Worm (Caenorhabditis elegans) whole organism, young adult: ENCODE measurements around the gene F40G12.10.
A peak's percentile ranks its signal among the peaks of the same experiment; 100 is the strongest.

Experiments
- B0261.1 ChIP-seq: sonication (generic microtip); optimal IDR thresholded peaks from 2 replicates; lab custom pipeline; 2016; ENCODE audit warnings: mild to moderate bottlenecking, missing genetic modification characterization, moderate library complexity, missing compliant biosample characterization
- C17E4.6 ChIP-seq: fragments of 200-800 bp; sonication (Bioruptor generic); IDR thresholded peaks from 2 replicates; pipeline ENCODE4 v1.3.6; 2022; ENCODE audit warnings: missing genetic modification reagents, missing genetic modification characterization, missing compliant biosample characterization
- D2030.7 ChIP-seq: fragments of 200-800 bp; sonication (Bioruptor generic); IDR thresholded peaks from 2 replicates; pipeline ENCODE4 v1.3.6; 2022; ENCODE audit warnings: missing genetic modification reagents, missing genetic modification characterization, missing compliant biosample characterization
- F33H1.4 ChIP-seq: fragments of 200-800 bp; sonication (Bioruptor generic); IDR thresholded peaks from 2 replicates; pipeline ENCODE4 v1.3.6; 2022; ENCODE audit warnings: missing genetic modification reagents, missing genetic modification characterization, missing compliant biosample characterization
- F37B4.10 ChIP-seq: fragments of 200-800 bp; sonication (Bioruptor generic); IDR thresholded peaks from 2 replicates; pipeline ENCODE4 v1.3.6; 2022; ENCODE audit warnings: missing genetic modification characterization, missing compliant biosample characterization
- F39B2.1 ChIP-seq: fragments of 200-800 bp; sonication (Bioruptor generic); IDR thresholded peaks from 2 replicates; pipeline ENCODE4 v1.3.6; 2022; ENCODE audit warnings: missing genetic modification reagents, missing genetic modification characterization, missing compliant biosample characterization
- F55B11.4 ChIP-seq: sonication (generic microtip); optimal IDR thresholded peaks from 2 replicates; lab custom pipeline; 2016; ENCODE audit warnings: missing compliant biosample characterization, missing genetic modification characterization, borderline replicate concordance; ENCODE audit not compliant: insufficient read depth
- K11D2.4 ChIP-seq: fragments of 200-800 bp; sonication (Bioruptor generic); IDR thresholded peaks from 2 replicates; pipeline ENCODE4 v1.3.6; 2022; ENCODE audit warnings: missing genetic modification reagents, missing genetic modification characterization, missing compliant biosample characterization
- Y53F4B.3 ChIP-seq: fragments of 200-800 bp; sonication (Bioruptor generic); IDR thresholded peaks from 2 replicates; pipeline ENCODE4 v1.3.6; 2022; ENCODE audit warnings: missing genetic modification reagents, missing genetic modification characterization, missing compliant biosample characterization
- Y53G8AR.9 ChIP-seq: fragments of 200-800 bp; sonication (Bioruptor generic); conservative IDR thresholded peaks from 2 replicates; pipeline ENCODE4 v1.3.6; 2022; ENCODE audit warnings: missing genetic modification reagents, missing genetic modification characterization, missing compliant biosample characterization
- Y56A3A.18 ChIP-seq: fragments of 200-800 bp; sonication (Bioruptor generic); IDR thresholded peaks from 2 replicates; pipeline ENCODE4 v1.3.6; 2022; ENCODE audit warnings: missing genetic modification reagents, missing genetic modification characterization, missing compliant biosample characterization
- Y67H2A.10 ChIP-seq: fragments of 200-800 bp; sonication (Bioruptor generic); conservative IDR thresholded peaks from 2 replicates; pipeline ENCODE4 v1.3.6; 2022; ENCODE audit warnings: missing genetic modification reagents, missing genetic modification characterization, missing compliant biosample characterization
- Y79H2A.3 ChIP-seq: fragments of 200-800 bp; sonication (Bioruptor generic); conservative IDR thresholded peaks from 2 replicates; pipeline ENCODE4 v1.3.6; 2022; ENCODE audit warnings: missing genetic modification reagents, missing genetic modification characterization, missing compliant biosample characterization
- Y95B8A.8 ChIP-seq: fragments of 200-800 bp; sonication (Bioruptor generic); IDR thresholded peaks from 2 replicates; pipeline ENCODE4 v1.3.6; 2022; ENCODE audit warnings: missing genetic modification reagents, missing genetic modification characterization, missing compliant biosample characterization
- attf-3 ChIP-seq: fragments of 200-800 bp; sonication (Bioruptor generic); conservative IDR thresholded peaks from 2 replicates; pipeline ENCODE4 v1.3.6; 2022; ENCODE audit warnings: missing genetic modification reagents, missing genetic modification characterization, missing compliant biosample characterization
- attf-6 ChIP-seq: fragments of 200-800 bp; sonication (Bioruptor generic); IDR thresholded peaks from 2 replicates; pipeline ENCODE4 v1.3.6; 2022; ENCODE audit warnings: missing genetic modification reagents, missing genetic modification characterization, missing compliant biosample characterization
- bed-1 ChIP-seq: fragments of 200-800 bp; sonication (Bioruptor generic); IDR thresholded peaks from 2 replicates; pipeline ENCODE4 v1.3.6; 2022; ENCODE audit warnings: missing genetic modification reagents, missing genetic modification characterization, missing compliant biosample characterization
- bed-2 ChIP-seq: fragments of 200-800 bp; sonication (Bioruptor generic); IDR thresholded peaks from 2 replicates; pipeline ENCODE4 v1.3.6; 2022; ENCODE audit warnings: missing genetic modification reagents, missing genetic modification characterization, missing compliant biosample characterization
- cebp-2 ChIP-seq: fragments of 200-800 bp; sonication (Bioruptor generic); IDR thresholded peaks from 2 replicates; pipeline ENCODE4 v1.3.6; 2022; ENCODE audit warnings: missing genetic modification characterization, missing compliant biosample characterization
- ceh-100 ChIP-seq: fragments of 200-800 bp; sonication (Bioruptor generic); IDR thresholded peaks from 2 replicates; pipeline ENCODE4 v1.3.6; 2022; ENCODE audit warnings: missing genetic modification reagents, missing genetic modification characterization, missing compliant biosample characterization
- ceh-40 ChIP-seq: fragments of 200-800 bp; sonication (Bioruptor generic); IDR thresholded peaks from 2 replicates; pipeline ENCODE4 v1.3.6; 2022; ENCODE audit warnings: missing genetic modification characterization, missing compliant biosample characterization
- ceh-58 ChIP-seq: fragments of 200-800 bp; sonication (Bioruptor generic); IDR thresholded peaks from 2 replicates; pipeline ENCODE4 v1.3.6; 2022; ENCODE audit warnings: missing genetic modification characterization, missing compliant biosample characterization
- dox-1 ChIP-seq: fragments of 200-800 bp; sonication (Bioruptor generic); IDR thresholded peaks from 2 replicates; pipeline ENCODE4 v1.3.6; 2022; ENCODE audit warnings: missing genetic modification reagents, missing genetic modification characterization, missing compliant biosample characterization
- egl-18 ChIP-seq: fragments of 200-800 bp; sonication (Bioruptor generic); IDR thresholded peaks from 2 replicates; pipeline ENCODE4 v1.3.6; 2022; ENCODE audit warnings: missing genetic modification reagents, missing genetic modification characterization, missing compliant biosample characterization
- egl-44 ChIP-seq: fragments of 200-800 bp; sonication (Bioruptor generic); IDR thresholded peaks from 2 replicates; pipeline ENCODE4 v1.3.6; 2022; ENCODE audit warnings: missing genetic modification reagents, missing genetic modification characterization, missing compliant biosample characterization
- egrh-3 ChIP-seq: fragments of 200-800 bp; sonication (Bioruptor generic); IDR thresholded peaks from 2 replicates; pipeline ENCODE4 v1.3.6; 2022; ENCODE audit warnings: missing genetic modification reagents, missing genetic modification characterization, missing compliant biosample characterization
- ekl-4 ChIP-seq: fragments of 200-800 bp; sonication (Bioruptor generic); IDR thresholded peaks from 2 replicates; pipeline ENCODE4 v1.3.6; 2022; ENCODE audit warnings: missing genetic modification reagents, missing genetic modification characterization, missing compliant biosample characterization
- hmg-1.2 ChIP-seq: fragments of 200-800 bp; sonication (Bioruptor generic); IDR thresholded peaks from 2 replicates; pipeline ENCODE4 v1.3.6; 2022; ENCODE audit warnings: missing genetic modification reagents, missing genetic modification characterization, missing compliant biosample characterization
- hmg-20 ChIP-seq: fragments of 200-800 bp; sonication (Bioruptor generic); IDR thresholded peaks from 2 replicates; pipeline ENCODE4 v1.3.6; 2022; ENCODE audit warnings: missing genetic modification reagents, missing genetic modification characterization, missing compliant biosample characterization
- lin-26 ChIP-seq: fragments of 200-800 bp; sonication (Bioruptor generic); IDR thresholded peaks from 2 replicates; pipeline ENCODE4 v1.3.6; 2022; ENCODE audit warnings: missing genetic modification reagents, missing genetic modification characterization, missing compliant biosample characterization
- madf-6 ChIP-seq: fragments of 200-800 bp; sonication (Bioruptor generic); IDR thresholded peaks from 2 replicates; pipeline ENCODE4 v1.3.6; 2022; ENCODE audit warnings: missing genetic modification reagents, missing genetic modification characterization, missing compliant biosample characterization
- madf-8 ChIP-seq: fragments of 200-800 bp; sonication (Bioruptor generic); conservative IDR thresholded peaks from 2 replicates; pipeline ENCODE4 v1.3.6; 2022; ENCODE audit warnings: missing genetic modification reagents, missing genetic modification characterization, missing compliant biosample characterization
- mcd-1 ChIP-seq: fragments of 200-800 bp; sonication (Bioruptor generic); IDR thresholded peaks from 2 replicates; pipeline ENCODE4 v1.3.6; 2022; ENCODE audit warnings: missing genetic modification reagents, missing genetic modification characterization, missing compliant biosample characterization
- nfyb-1 ChIP-seq: fragments of 200-800 bp; sonication (Bioruptor generic); IDR thresholded peaks from 2 replicates; pipeline ENCODE4 v1.3.6; 2022; ENCODE audit warnings: missing genetic modification reagents, missing genetic modification characterization, missing compliant biosample characterization
- nhr-90 ChIP-seq: sonication (generic microtip); optimal IDR thresholded peaks from 2 replicates; lab custom pipeline; 2016; ENCODE audit warnings: missing genotype, mild to moderate bottlenecking, missing genetic modification characterization, missing compliant biosample characterization
- pbrm-1 ChIP-seq: fragments of 200-800 bp; sonication (Bioruptor generic); IDR thresholded peaks from 2 replicates; pipeline ENCODE4 v1.3.6; 2022; ENCODE audit warnings: missing genetic modification reagents, missing genetic modification characterization, missing compliant biosample characterization
- rcor-1 ChIP-seq: fragments of 200-800 bp; sonication (Bioruptor generic); IDR thresholded peaks from 2 replicates; pipeline ENCODE4 v1.3.6; 2022; ENCODE audit warnings: missing genetic modification reagents, missing genetic modification characterization, missing compliant biosample characterization
- rpc-1 ChIP-seq, 2 experiments: fragments of 150-350 bp in 1 of 2; sonication (generic microtip) in 1 of 2; optimal IDR thresholded peaks; 2 replicates each; lab custom pipeline; 2014 to 2018; ENCODE audit warnings: missing biosample characterization in 1 of 2, missing genetic modification characterization in 1 of 2, missing genetic modification reagents in 1 of 2, missing genotype in 1 of 2
- sea-2 ChIP-seq: fragments of 200-800 bp; sonication (Bioruptor generic); IDR thresholded peaks from 2 replicates; pipeline ENCODE4 v1.3.6; 2022; ENCODE audit warnings: missing genetic modification characterization, missing compliant biosample characterization
- tbp1 ChIP-seq: fragments of 200-800 bp; sonication (Bioruptor generic); optimal IDR thresholded peaks from 2 replicates; lab custom pipeline; 2018; ENCODE audit warnings: mild to moderate bottlenecking, missing genetic modification characterization, missing compliant biosample characterization
- ztf-18 ChIP-seq: sonication (generic microtip); optimal IDR thresholded peaks from 2 replicates; lab custom pipeline; 2016; ENCODE audit warnings: missing genotype, mild to moderate bottlenecking, missing genetic modification characterization, missing compliant biosample characterization
- ztf-25 ChIP-seq: fragments of 200-800 bp; sonication (Bioruptor generic); IDR thresholded peaks from 2 replicates; pipeline ENCODE4 v1.3.6; 2022; ENCODE audit warnings: missing genetic modification reagents, missing genetic modification characterization, missing compliant biosample characterization
- ztf-28 ChIP-seq: fragments of 200-800 bp; sonication (Bioruptor generic); IDR thresholded peaks from 2 replicates; pipeline ENCODE4 v1.3.6; 2022; ENCODE audit warnings: missing genetic modification reagents, missing genetic modification characterization, missing compliant biosample characterization

Gene F40G12.10

DNA sequence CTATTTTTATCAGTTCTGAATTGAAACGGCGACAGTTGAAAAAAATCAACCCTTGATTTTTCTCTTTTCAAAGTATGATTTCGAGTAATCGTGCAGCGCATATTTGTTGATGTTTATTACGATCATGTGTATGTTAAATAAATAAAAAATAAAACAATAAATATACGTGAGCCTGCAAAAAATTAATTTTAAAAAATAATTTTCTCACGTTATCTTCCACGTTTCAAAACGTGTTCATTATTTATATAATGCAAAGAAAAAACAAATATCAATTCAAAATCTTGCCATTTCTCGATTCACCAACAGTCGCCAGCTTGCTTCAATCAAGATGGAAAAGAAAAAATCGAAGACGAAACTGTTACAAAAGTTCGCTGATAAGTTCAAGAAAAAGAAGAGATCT lies at the start of gene F40G12.10:
F40G12.10 (plus strand) TSS at position 301 of the 400 bp plus-strand sequence.
- TF ChIP-seq F55B11.4 (tag; lab: Kevin White, UChicago), result no peak

ce11 chrV:14235942-14236341 lies 47.4 kb upstream of the F40G12.10 start, which contains the start of gene ent-3:
ent-3 (minus strand) TSS chrV:14236042.
- TF ChIP-seq ztf-18 (tag; lab: Kevin White, UChicago), result no peak
- TF ChIP-seq, all 124 proteins: peak for 0

DNA sequence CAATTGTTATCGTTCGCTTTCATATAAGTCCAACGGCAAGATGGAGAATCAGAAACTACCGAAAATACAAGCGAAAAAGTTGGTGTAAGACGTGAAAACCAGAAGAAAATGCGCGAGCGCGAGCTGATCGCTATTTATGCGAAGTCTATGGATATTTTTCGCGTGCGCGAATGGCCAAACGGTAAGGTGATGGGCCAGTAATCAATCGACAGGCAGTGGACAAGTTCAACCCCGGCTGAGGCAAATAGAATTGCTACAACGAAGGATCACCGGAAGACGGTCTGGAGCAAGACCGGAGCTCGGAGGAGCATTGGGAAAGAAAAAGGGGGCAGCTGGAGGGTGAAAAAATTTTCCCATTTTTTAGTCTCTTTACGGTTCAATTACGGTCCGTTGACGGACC lies 45.9 kb upstream of the F40G12.10 start:
- peak; percentile 46 for TF ChIP-seq egrh-3 (GFP tag; lab: Robert Waterston, UW)
- peak; percentile 67; the same call in 1 of the 2 replicates for TF ChIP-seq ceh-100
- TF ChIP-seq ceh-58 (GFP tag; lab: Robert Waterston, UW), result peak; percentile 95
- TF ChIP-seq mcd-1 (GFP tag; lab: Robert Waterston, UW), result peak; percentile 61
- TF ChIP-seq Y53G8AR.9 (GFP tag; lab: Robert Waterston, UW), result peak; percentile 64; the same call in 1 of the 2 replicates
- TF ChIP-seq ekl-4 (GFP tag; lab: Robert Waterston, UW), result peak; percentile 78
- TF ChIP-seq B0261.1 (tag; lab: Kevin White, UChicago), result peak; percentile 52
- TF ChIP-seq Y79H2A.3 (GFP tag; lab: Robert Waterston, UW), result 0 out of 2 replicates have a peak, but pooled peaks have one; percentile 18
- peak; percentile 60; the same call in 1 of the 2 replicates for TF ChIP-seq hmg-20
- TF ChIP-seq Y95B8A.8, result peak; percentile 68; the same call in 1 of the 2 replicates
- peak; percentile 87 for TF ChIP-seq attf-6 (GFP tag; lab: Robert Waterston, UW)
- TF ChIP-seq egl-44 (GFP tag; lab: Robert Waterston, UW), result peak; percentile 91
- TF ChIP-seq dox-1 (GFP tag; lab: Robert Waterston, UW), result peak; percentile 87
- TF ChIP-seq F37B4.10 (GFP tag; lab: Robert Waterston, UW), result 0 out of 2 replicates have a peak, but pooled peaks have one; percentile 52
- TF ChIP-seq Y53F4B.3, result 0 out of 2 replicates have a peak, but pooled peaks have one; percentile 18
- TF ChIP-seq ztf-28 (GFP tag; lab: Robert Waterston, UW), result 0 out of 2 replicates have a peak, but pooled peaks have one; percentile 29
- peak; percentile 80 for TF ChIP-seq Y56A3A.18 (GFP tag; lab: Robert Waterston, UW)
- peak; percentile 99 for TF ChIP-seq lin-26 (GFP tag; lab: Robert Waterston, UW)
- peak; percentile 94 for TF ChIP-seq D2030.7 (GFP tag; lab: Robert Waterston, UW)
- TF ChIP-seq madf-6 (GFP tag; lab: Robert Waterston, UW), result peak; percentile 71
- 0 out of 2 replicates have a peak, but pooled peaks have one; percentile 78 for TF ChIP-seq bed-1 (GFP tag; lab: Robert Waterston, UW)
- peak; percentile 79 for TF ChIP-seq pbrm-1
- TF ChIP-seq rcor-1 (GFP tag; lab: Robert Waterston, UW), result peak; percentile 59
- peak; percentile 31 for TF ChIP-seq nhr-90 (tag; lab: Kevin White, UChicago)
- TF ChIP-seq attf-3 (GFP tag; lab: Robert Waterston, UW), result 0 out of 2 replicates have a peak, but pooled peaks have one; percentile 35
- TF ChIP-seq nfyb-1 (GFP tag; lab: Robert Waterston, UW), result peak; percentile 57; the same call in 1 of the 2 replicates
- TF ChIP-seq C17E4.6 (GFP tag; lab: Robert Waterston, UW), result 0 out of 2 replicates have a peak, but pooled peaks have one; percentile 21
- TF ChIP-seq tbp1 (GFP tag; lab: Kevin White, UChicago), result peak; percentile 81
- TF ChIP-seq cebp-2 (GFP tag; lab: Robert Waterston, UW), result peak; percentile 96
- peak; percentile 57 for TF ChIP-seq F33H1.4
- TF ChIP-seq ztf-25 (GFP tag; lab: Robert Waterston, UW), result peak; percentile 95
- TF ChIP-seq ceh-40 (GFP tag; lab: Robert Waterston, UW), result peak; percentile 68; the same call in 1 of the 2 replicates
- peak; percentile 35 for TF ChIP-seq rpc-1 (optimal IDR thresholded peaks at IDR 0.05; lab: Kevin White, UChicago)
- peak; percentile 65 for TF ChIP-seq rpc-1 (tag; optimal IDR thresholded peaks at IDR 0.05; lab: Kevin White, UChicago)
- TF ChIP-seq Y67H2A.10, result 0 out of 2 replicates have a peak, but pooled peaks have one; percentile 9
- 0 out of 2 replicates have a peak, but pooled peaks have one; percentile 14 for TF ChIP-seq egl-18
- TF ChIP-seq sea-2, result peak; percentile 84; the same call in 1 of the 2 replicates
- TF ChIP-seq F39B2.1 (GFP tag; lab: Robert Waterston, UW), result peak; percentile 75
- TF ChIP-seq hmg-1.2 (GFP tag; lab: Robert Waterston, UW), result peak; percentile 72
- TF ChIP-seq madf-8 (GFP tag; lab: Robert Waterston, UW), result peak; percentile 53
- TF ChIP-seq bed-2 (GFP tag; lab: Robert Waterston, UW), result peak; percentile 85
- 0 out of 2 replicates have a peak, but pooled peaks have one; percentile 33 for TF ChIP-seq K11D2.4 (GFP tag; lab: Robert Waterston, UW)
